Fruit fly (Drosophila melanogaster): ENCODE data around the gene CG14780.

The CG14780 gene

DNA sequence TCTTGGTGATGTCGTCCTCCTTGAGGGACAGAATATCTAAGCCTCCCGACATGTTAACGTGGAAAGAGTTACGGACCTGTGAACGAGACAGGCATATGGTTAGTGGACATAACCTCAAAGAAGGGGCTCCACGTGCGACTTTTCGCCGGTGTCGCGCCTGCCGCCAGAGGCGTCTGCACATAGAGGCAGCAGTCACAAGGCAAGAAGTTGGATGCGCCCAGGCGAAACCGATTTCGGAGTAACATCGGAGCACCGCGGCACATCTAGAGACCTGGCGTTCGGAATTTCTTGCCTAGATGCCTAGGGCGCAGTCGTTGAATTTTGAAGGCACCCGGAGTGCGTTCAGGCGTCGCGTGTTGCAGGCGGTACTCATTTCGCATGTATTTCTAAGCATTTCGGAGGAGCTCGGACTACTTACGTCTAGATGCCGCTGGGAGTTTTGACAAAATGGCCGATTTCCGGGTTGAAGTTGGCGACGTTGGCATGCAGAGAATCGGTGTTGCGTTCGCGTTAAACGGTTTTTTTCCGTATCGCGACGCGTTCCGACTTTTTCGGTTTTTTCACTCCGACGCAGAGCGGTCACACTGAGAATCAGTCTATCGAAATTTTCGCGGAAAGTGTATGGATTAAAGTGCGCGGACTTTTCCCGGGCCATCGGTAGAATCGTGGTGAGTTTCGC, 10.7 kb downstream of the CG14780 start, which contains the start of the genes sta and inc (continued):
- TF ChIP-seq Oaz (GFP tag; IDR thresholded peaks at IDR 0.05), result no peak
- no peak for TF ChIP-seq Atf3 (GFP tag; optimal IDR thresholded peaks at IDR 0.05)
- peak; percentile 57 for TF ChIP-seq CG11504 (tag; optimal IDR thresholded peaks at IDR 0.05)
- peak; percentile 55 for TF ChIP-seq CG4424 (GFP tag; optimal IDR thresholded peaks at IDR 0.05)
- no peak for TF ChIP-seq Sox100B (GFP tag; optimal IDR thresholded peaks at IDR 0.05)
- 0 out of 2 replicates have a peak, but pooled peaks have one; percentile 5 for TF ChIP-seq H2.0 (GFP tag; IDR thresholded peaks at IDR 0.05)
- TF ChIP-seq HLH54F (GFP tag; optimal IDR thresholded peaks at IDR 0.05), result peak; percentile 28
- TF ChIP-seq CG2712 (tag; optimal IDR thresholded peaks at IDR 0.05), result peak; percentile 69
- TF ChIP-seq CG18619 (GFP tag; optimal IDR thresholded peaks at IDR 0.05), result peak; percentile 73
- peak; percentile 2 for TF ChIP-seq ind (GFP tag; optimal IDR thresholded peaks at IDR 0.05)
- peak; percentile 52 for TF ChIP-seq Fer2 (tag; optimal IDR thresholded peaks at IDR 0.05)
- TF ChIP-seq sna (GFP tag; IDR thresholded peaks at IDR 0.05; ENCODE audit: partially characterized antibody), result peak; percentile 44
- peak; percentile 45; the same call in 1 of the 2 replicates for TF ChIP-seq CG14014 (GFP tag; IDR thresholded peaks at IDR 0.05)
- no peak for TF ChIP-seq emc (GFP tag; optimal IDR thresholded peaks at IDR 0.05)
- TF ChIP-seq CG31224 (GFP tag; IDR thresholded peaks at IDR 0.05), result peak; percentile 35
- TF ChIP-seq HLH3B (GFP tag; IDR thresholded peaks at IDR 0.05), result peak; percentile 31; the same call in 1 of the 2 replicates
- peak; percentile 84 for TF ChIP-seq CG17186 (GFP tag; optimal IDR thresholded peaks at IDR 0.05)
- peak; percentile 15 for TF ChIP-seq CG7928 (GFP tag; optimal IDR thresholded peaks at IDR 0.05)
- TF ChIP-seq CG3995 (GFP tag; optimal IDR thresholded peaks at IDR 0.05), result peak; percentile 57
- TF ChIP-seq CG2120 (GFP tag; optimal IDR thresholded peaks at IDR 0.05), result peak; percentile 60
- peak; percentile 61 for TF ChIP-seq grau (tag; optimal IDR thresholded peaks at IDR 0.05)
- peak; percentile 66 for TF ChIP-seq CG12299 (tag; optimal IDR thresholded peaks at IDR 0.05)
- peak; percentile 52 for TF ChIP-seq CG4707 (GFP tag; optimal IDR thresholded peaks at IDR 0.05)
- TF ChIP-seq mam (GFP tag; optimal IDR thresholded peaks at IDR 0.05), result peak; percentile 40
- peak; percentile 26 for TF ChIP-seq CG7745 (tag; optimal IDR thresholded peaks at IDR 0.05)
- peak; percentile 92 for TF ChIP-seq CG1603 (tag; optimal IDR thresholded peaks at IDR 0.05)
- TF ChIP-seq E2f1 (GFP tag; IDR thresholded peaks at IDR 0.05), result peak; percentile 42; the same call in 1 of the 2 replicates
- no peak for TF ChIP-seq ERR (GFP tag; optimal IDR thresholded peaks at IDR 0.05)
- peak; percentile 71 for TF ChIP-seq ATbp (GFP tag; optimal IDR thresholded peaks at IDR 0.05)
- TF ChIP-seq Mes4 (GFP tag; optimal IDR thresholded peaks at IDR 0.05), result peak; percentile 81
- no peak for TF ChIP-seq klu (GFP tag; IDR thresholded peaks at IDR 0.05)
- peak; percentile 68 for TF ChIP-seq Fer3 (tag; optimal IDR thresholded peaks at IDR 0.05)
- TF ChIP-seq lov (optimal IDR thresholded peaks at IDR 0.05), result no peak
- TF ChIP-seq lov (GFP tag; IDR thresholded peaks at IDR 0.05), result peak; percentile 71; the same call in 1 of the 3 replicates
- TF ChIP-seq cg (GFP tag; optimal IDR thresholded peaks at IDR 0.05), result no peak
- peak; percentile 17 for TF ChIP-seq tup (GFP tag; optimal IDR thresholded peaks at IDR 0.05)
- peak in 1 of 2 experiments; percentile 28 for TF ChIP-seq crp (GFP tag; optimal IDR thresholded peaks at IDR 0.05)
- peak; percentile 79; the same call in 1 of the 2 replicates for TF ChIP-seq rib (GFP tag; IDR thresholded peaks at IDR 0.05)
- peak; percentile 24 for TF ChIP-seq maf-S (GFP tag; optimal IDR thresholded peaks at IDR 0.05)
- TF ChIP-seq CG34376 (GFP tag; optimal IDR thresholded peaks at IDR 0.05), result peak; percentile 92
- peak; percentile 20 for TF ChIP-seq CG17802 (tag; optimal IDR thresholded peaks at IDR 0.05)
- TF ChIP-seq Dip2 (GFP tag; IDR thresholded peaks at IDR 0.05), result no peak
- peak; percentile 72 for TF ChIP-seq ewg (GFP tag; optimal IDR thresholded peaks at IDR 0.05)
- peak; percentile 42 for TF ChIP-seq pho (GFP tag; optimal IDR thresholded peaks at IDR 0.05)
- TF ChIP-seq CG12236 (GFP tag; optimal IDR thresholded peaks at IDR 0.05), result no peak
- TF ChIP-seq Dbx (GFP tag; IDR thresholded peaks at IDR 0.05), result peak; percentile 80
- no peak for TF ChIP-seq aop (GFP tag; IDR thresholded peaks at IDR 0.05)
- TF ChIP-seq exex (tag; optimal IDR thresholded peaks at IDR 0.05), result no peak
- TF ChIP-seq CG6654 (GFP tag; optimal IDR thresholded peaks at IDR 0.05), result peak; percentile 12
- no peak for TF ChIP-seq CG8478 (optimal IDR thresholded peaks at IDR 0.05)

All from whole organism, embryonic.